Worm (Caenorhabditis elegans) whole organism, young adult: ENCODE data around the gene ZC116.1.

ENCODE experiments used
- atf-7 ChIP-seq: sonication (generic microtip); optimal IDR thresholded peaks from 2 replicates; lab custom pipeline; 2017; ENCODE audit warnings: mild to moderate bottlenecking, missing genetic modification characterization, missing compliant biosample characterization
- attf-5 ChIP-seq: fragments of 200-800 bp; sonication (Bioruptor generic); optimal IDR thresholded peaks from 2 replicates; lab custom pipeline; 2018; ENCODE audit warnings: mild to moderate bottlenecking, missing genetic modification characterization, missing compliant biosample characterization
- ceh-100 ChIP-seq: fragments of 200-800 bp; sonication (Bioruptor generic); IDR thresholded peaks from 2 replicates; pipeline ENCODE4 v1.3.6; 2022; ENCODE audit warnings: missing genetic modification reagents, missing genetic modification characterization, missing compliant biosample characterization
- egl-44 ChIP-seq: fragments of 200-800 bp; sonication (Bioruptor generic); IDR thresholded peaks from 2 replicates; pipeline ENCODE4 v1.3.6; 2022; ENCODE audit warnings: missing genetic modification reagents, missing genetic modification characterization, missing compliant biosample characterization
- hlh-12 ChIP-seq: sonication (generic microtip); optimal IDR thresholded peaks from 2 replicates; lab custom pipeline; 2016; ENCODE audit warnings: missing genetic modification characterization, missing compliant biosample characterization
- hlh-26 ChIP-seq: fragments of 200-800 bp; sonication (Bioruptor generic); conservative IDR thresholded peaks from 2 replicates; pipeline ENCODE4 v1.3.6; 2022; ENCODE audit warnings: missing genetic modification reagents, missing genetic modification characterization, missing compliant biosample characterization
- lin-54 ChIP-seq: fragments of 200-800 bp; sonication (Bioruptor generic); optimal IDR thresholded peaks from 2 replicates; lab custom pipeline; 2018; ENCODE audit warnings: mild to moderate bottlenecking, missing genetic modification characterization, missing compliant biosample characterization
- lir-1 ChIP-seq: fragments of 200-800 bp; sonication (Bioruptor generic); conservative IDR thresholded peaks from 2 replicates; pipeline ENCODE4 v1.3.6; 2022; ENCODE audit warnings: missing genetic modification reagents, missing genetic modification characterization, missing compliant biosample characterization
- nfyb-1 ChIP-seq: fragments of 200-800 bp; sonication (Bioruptor generic); IDR thresholded peaks from 2 replicates; pipeline ENCODE4 v1.3.6; 2022; ENCODE audit warnings: missing genetic modification reagents, missing genetic modification characterization, missing compliant biosample characterization
- nhr-179 ChIP-seq: sonication (generic microtip); optimal IDR thresholded peaks from 2 replicates; lab custom pipeline; 2016; ENCODE audit warnings: mild to moderate bottlenecking, missing genetic modification characterization, missing compliant biosample characterization
- pbrm-1 ChIP-seq: fragments of 200-800 bp; sonication (Bioruptor generic); IDR thresholded peaks from 2 replicates; pipeline ENCODE4 v1.3.6; 2022; ENCODE audit warnings: missing genetic modification reagents, missing genetic modification characterization, missing compliant biosample characterization
- sea-2 ChIP-seq: fragments of 200-800 bp; sonication (Bioruptor generic); IDR thresholded peaks from 2 replicates; pipeline ENCODE4 v1.3.6; 2022; ENCODE audit warnings: missing genetic modification characterization, missing compliant biosample characterization
- snpc-3.4 ChIP-seq: sonication (generic microtip); optimal IDR thresholded peaks from 2 replicates; lab custom pipeline; 2017; ENCODE audit warnings: missing genetic modification characterization, mild to moderate bottlenecking, missing compliant biosample characterization, antibody characterized with exemption, moderate library complexity, missing genotype, missing genetic modification reagents
- ztf-25 ChIP-seq: fragments of 200-800 bp; sonication (Bioruptor generic); IDR thresholded peaks from 2 replicates; pipeline ENCODE4 v1.3.6; 2022; ENCODE audit warnings: missing genetic modification reagents, missing genetic modification characterization, missing compliant biosample characterization

DNA sequence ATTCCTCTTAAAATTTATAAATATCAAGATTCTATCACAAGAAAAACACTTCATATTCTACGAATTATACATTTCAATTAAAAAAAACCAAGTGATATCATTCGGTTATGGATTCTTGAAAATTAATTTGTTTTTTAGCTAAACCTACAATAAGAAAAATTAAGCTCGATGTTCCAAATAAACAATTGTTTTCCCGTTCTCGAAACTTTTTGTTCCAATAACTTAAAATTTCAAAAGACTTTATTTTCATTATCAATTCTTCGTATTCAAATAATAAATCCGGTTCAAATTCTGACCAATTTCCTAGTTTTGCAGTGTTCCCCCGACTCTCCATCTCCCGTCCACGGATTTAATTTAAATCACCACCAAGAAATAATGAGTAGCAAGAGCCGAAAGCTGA is 30.3 kb upstream of the ZC116.1 start, which contains the start of gene E02A10.3:
- TF ChIP-seq hlh-26 (GFP tag; lab: Robert Waterston, UW) (no peak), nfyb-1 (GFP tag; lab: Robert Waterston, UW) (no peak), snpc-3.4 (tag; lab: Kevin White, UChicago) (no peak), lir-1 (no peak), atf-7 (tag; lab: Kevin White, UChicago) (no peak), attf-5 (GFP tag; lab: Kevin White, UChicago) (no peak), ceh-100 (no peak), hlh-12 (tag; lab: Kevin White, UChicago) (no peak), sea-2 (GFP tag; lab: Robert Waterston, UW) (no peak), nhr-179 (no peak), ztf-25 (GFP tag; lab: Robert Waterston, UW) (no peak), pbrm-1 (no peak), egl-44 (GFP tag; lab: Robert Waterston, UW) (no peak), lin-54 (no peak)
